Worm (Caenorhabditis elegans) whole organism, L1 larva: ENCODE data around the gene glod-4.

ENCODE experiments used
- C16A3.4 ChIP-seq: fragments of 150-350 bp; optimal IDR thresholded peaks from 2 replicates; lab custom pipeline; 2014; ENCODE audit warnings: missing biosample characterization, missing genetic modification characterization
- Y116A8C.19 ChIP-seq: sonication (generic microtip); optimal IDR thresholded peaks from 2 replicates; lab custom pipeline; 2016; ENCODE audit warnings: missing compliant biosample characterization, missing genetic modification characterization, borderline replicate concordance
- alr-1 ChIP-seq: fragments of 200-800 bp; sonication (Bioruptor generic); optimal IDR thresholded peaks from 2 replicates; lab custom pipeline; 2018; ENCODE audit warnings: borderline replicate concordance, mild to moderate bottlenecking, missing genetic modification characterization, missing compliant biosample characterization
- aly-2 ChIP-seq: fragments of 150-350 bp; optimal IDR thresholded peaks from 2 replicates; lab custom pipeline; 2014; ENCODE audit warnings: missing biosample characterization, missing genetic modification characterization
- blmp-1 ChIP-seq: fragments of 150-350 bp; optimal IDR thresholded peaks from 2 replicates; lab custom pipeline; 2014; ENCODE audit warnings: missing biosample characterization, missing genetic modification characterization
- ceh-63 ChIP-seq: fragments of 200-800 bp; sonication (Bioruptor generic); optimal IDR thresholded peaks from 2 replicates; lab custom pipeline; 2018; ENCODE audit warnings: mild to moderate bottlenecking, missing genetic modification characterization, missing compliant biosample characterization
- ceh-90 ChIP-seq: sonication (generic microtip); optimal IDR thresholded peaks from 2 replicates; lab custom pipeline; 2016; ENCODE audit warnings: missing genetic modification characterization, missing compliant biosample characterization
- ces-1 ChIP-seq: fragments of 150-350 bp; optimal IDR thresholded peaks from 2 replicates; lab custom pipeline; 2014; ENCODE audit warnings: missing biosample characterization, missing genetic modification reagents, missing genetic modification characterization
- dpl-1 ChIP-seq, 3 experiments: fragments of 150-350 bp in 2 of 3; sonication (generic microtip) in 1 of 3; optimal IDR thresholded peaks; 2 replicates each; lab custom pipeline; 2014 to 2017; ENCODE audit warnings: missing biosample characterization in 3 of 3, missing genetic modification characterization in 3 of 3, missing genetic modification reagents in 3 of 3
- dsc-1 ChIP-seq: sonication (generic microtip); optimal IDR thresholded peaks from 2 replicates; lab custom pipeline; 2016; ENCODE audit warnings: mild to moderate bottlenecking, missing genetic modification characterization, missing compliant biosample characterization
- efl-1 ChIP-seq, 4 experiments: fragments of 150-350 bp; optimal IDR thresholded peaks in 3 of 4; peaks in 1 of 4; 1 replicate in 1 of 4; 2 replicates in 3 of 4; lab custom pipeline; 2014; ENCODE audit warnings: missing biosample characterization in 2 of 4, missing genetic modification characterization in 2 of 4, missing genetic modification reagents in 2 of 4
- egl-13 ChIP-seq: sonication (generic microtip); optimal IDR thresholded peaks from 2 replicates; lab custom pipeline; 2016; ENCODE audit warnings: missing genotype, missing genetic modification reagents, missing genetic modification characterization, missing compliant biosample characterization
- elt-3 ChIP-seq, 6 experiments: fragments of 150-350 bp in 1 of 6; sonication (generic microtip); optimal IDR thresholded peaks; 2 replicates each; lab custom pipeline; 2017 to 2018; ENCODE audit warnings: missing biosample characterization in 6 of 6, missing genetic modification characterization in 6 of 6, inconsistent platforms in 1 of 6
- ets-5 ChIP-seq: fragments of 200-800 bp; sonication (Bioruptor generic); IDR thresholded peaks from 2 replicates; pipeline ENCODE4 v1.3.6; 2022; ENCODE audit warnings: missing genetic modification characterization, missing compliant biosample characterization
- fkh-10 ChIP-seq: sonication (generic microtip); optimal IDR thresholded peaks from 2 replicates; lab custom pipeline; 2017; ENCODE audit warnings: missing biosample characterization, missing genetic modification reagents, missing genetic modification characterization
- fos-1 ChIP-seq: fragments of 150-350 bp; optimal IDR thresholded peaks from 2 replicates; lab custom pipeline; 2014; ENCODE audit warnings: missing biosample characterization, missing genetic modification characterization
- hlh-17 ChIP-seq: fragments of 200-800 bp; sonication (Bioruptor generic); optimal IDR thresholded peaks from 2 replicates; lab custom pipeline; 2018; ENCODE audit warnings: missing genetic modification characterization, mild to moderate bottlenecking, missing compliant biosample characterization, moderate library complexity, borderline replicate concordance
- jun-1 ChIP-seq: fragments of 150-350 bp; optimal IDR thresholded peaks from 2 replicates; lab custom pipeline; 2014; ENCODE audit warnings: missing biosample characterization, missing genetic modification reagents, missing genetic modification characterization
- lin-13 ChIP-seq: fragments of 150-350 bp; optimal IDR thresholded peaks from 2 replicates; lab custom pipeline; 2014; ENCODE audit warnings: missing biosample characterization, missing genetic modification reagents, missing genetic modification characterization
- lin-14 ChIP-seq: fragments of 200-800 bp; sonication (Bioruptor generic); optimal IDR thresholded peaks from 2 replicates; lab custom pipeline; 2018; ENCODE audit warnings: mild to moderate bottlenecking, missing genetic modification characterization, moderate library complexity, missing compliant biosample characterization
- lin-35 ChIP-seq, 2 experiments: fragments of 150-350 bp; optimal IDR thresholded peaks; 2 replicates each; lab custom pipeline; 2014; ENCODE audit warnings: missing biosample characterization in 2 of 2, missing genetic modification characterization in 2 of 2, missing genetic modification reagents in 2 of 2
- lin-39 ChIP-seq: fragments of 150-350 bp; optimal IDR thresholded peaks from 2 replicates; lab custom pipeline; 2014; ENCODE audit warnings: missing biosample characterization, missing genetic modification reagents, missing genetic modification characterization
- lir-3 ChIP-seq: sonication (generic microtip); optimal IDR thresholded peaks from 2 replicates; lab custom pipeline; 2016; ENCODE audit warnings: mild to moderate bottlenecking, missing genetic modification characterization, moderate library complexity, missing compliant biosample characterization; ENCODE audit not compliant: poor library complexity
- mab-9 ChIP-seq: fragments of 200-800 bp; sonication (Bioruptor generic); IDR thresholded peaks from 2 replicates; pipeline ENCODE4 v1.3.6; 2022; ENCODE audit warnings: missing genetic modification reagents, missing genetic modification characterization, missing compliant biosample characterization
- mdl-1 ChIP-seq, 2 experiments: fragments of 150-350 bp; optimal IDR thresholded peaks; 2 replicates each; lab custom pipeline; 2014 to 2017; ENCODE audit warnings: missing biosample characterization in 2 of 2, missing genetic modification characterization in 2 of 2, inconsistent platforms in 1 of 2
- nhr-11 ChIP-seq: fragments of 150-350 bp; optimal IDR thresholded peaks from 2 replicates; lab custom pipeline; 2014; ENCODE audit warnings: missing biosample characterization, missing genetic modification characterization
- nhr-20 ChIP-seq: sonication (generic microtip); optimal IDR thresholded peaks from 2 replicates; lab custom pipeline; 2016; ENCODE audit warnings: mild to moderate bottlenecking, missing genetic modification characterization, missing compliant biosample characterization
- nhr-28 ChIP-seq: fragments of 150-350 bp; optimal IDR thresholded peaks from 2 replicates; lab custom pipeline; 2014; ENCODE audit warnings: missing biosample characterization, missing genetic modification characterization
- nhr-47 ChIP-seq: sonication (generic microtip); optimal IDR thresholded peaks from 2 replicates; lab custom pipeline; 2016; ENCODE audit warnings: mild to moderate bottlenecking, missing genetic modification characterization, moderate library complexity, missing compliant biosample characterization
- nhr-71 ChIP-seq: sonication (generic microtip); optimal IDR thresholded peaks from 2 replicates; lab custom pipeline; 2016; ENCODE audit warnings: mild to moderate bottlenecking, missing genetic modification characterization, moderate library complexity, missing compliant biosample characterization
- nhr-77 ChIP-seq: fragments of 150-350 bp; optimal IDR thresholded peaks from 2 replicates; lab custom pipeline; 2014; ENCODE audit warnings: missing biosample characterization, missing genetic modification characterization
- nhr-85 ChIP-seq: sonication (generic microtip); peaks from one replicate; lab custom pipeline; 2016; ENCODE audit warnings: missing genetic modification characterization, inconsistent platforms, missing compliant biosample characterization
- pag-3 ChIP-seq: sonication (generic microtip); optimal IDR thresholded peaks from 2 replicates; lab custom pipeline; 2017; ENCODE audit warnings: missing genetic modification characterization, mild to moderate bottlenecking, missing compliant biosample characterization, antibody characterized with exemption, borderline replicate concordance; ENCODE audit not compliant: insufficient read depth
- pqm-1 ChIP-seq: sonication (generic microtip); optimal IDR thresholded peaks from 3 replicates; lab custom pipeline; 2017; ENCODE audit warnings: missing biosample characterization, missing genetic modification characterization
- rnt-1 ChIP-seq: sonication (generic microtip); optimal IDR thresholded peaks from 2 replicates; lab custom pipeline; 2016; ENCODE audit warnings: mild to moderate bottlenecking, missing genetic modification characterization, moderate library complexity, missing compliant biosample characterization
- skn-1 ChIP-seq: fragments of 150-350 bp; optimal IDR thresholded peaks from 2 replicates; lab custom pipeline; 2014; ENCODE audit warnings: missing biosample characterization, missing genetic modification characterization
- snu-23 ChIP-seq: sonication (generic microtip); optimal IDR thresholded peaks from 2 replicates; lab custom pipeline; 2016; ENCODE audit warnings: missing genetic modification characterization, missing compliant biosample characterization
- sox-4 ChIP-seq: sonication (generic microtip); optimal IDR thresholded peaks from 2 replicates; lab custom pipeline; 2016; ENCODE audit warnings: missing genetic modification characterization, missing compliant biosample characterization
- sptf-1 ChIP-seq: fragments of 150-350 bp; optimal IDR thresholded peaks from 2 replicates; lab custom pipeline; 2014; ENCODE audit warnings: missing biosample characterization, missing genetic modification characterization
- sup-37 ChIP-seq: fragments of 200-800 bp; sonication (Bioruptor generic); optimal IDR thresholded peaks from 2 replicates; lab custom pipeline; 2018; ENCODE audit warnings: mild to moderate bottlenecking, missing genetic modification characterization, missing compliant biosample characterization
- tbx-2 ChIP-seq: sonication (generic microtip); optimal IDR thresholded peaks from 2 replicates; lab custom pipeline; 2016; ENCODE audit warnings: missing genetic modification characterization, missing compliant biosample characterization
- tlp-1 ChIP-seq: fragments of 150-350 bp; optimal IDR thresholded peaks from 2 replicates; lab custom pipeline; 2014; ENCODE audit warnings: missing biosample characterization, missing genetic modification characterization
- unc-130 ChIP-seq: fragments of 150-350 bp; optimal IDR thresholded peaks from 2 replicates; lab custom pipeline; 2017; ENCODE audit warnings: missing biosample characterization, missing genetic modification characterization, inconsistent platforms
- unc-30 ChIP-seq: sonication (generic microtip); optimal IDR thresholded peaks from 2 replicates; lab custom pipeline; 2017; ENCODE audit warnings: missing biosample characterization, missing genetic modification characterization
- unc-62 ChIP-seq: fragments of 150-350 bp; optimal IDR thresholded peaks from 2 replicates; lab custom pipeline; 2014; ENCODE audit warnings: missing biosample characterization, missing genetic modification reagents, missing genetic modification characterization
- vab-15 ChIP-seq: sonication (generic microtip); optimal IDR thresholded peaks from 2 replicates; lab custom pipeline; 2017; ENCODE audit warnings: missing genotype, mild to moderate bottlenecking, missing genetic modification characterization, missing compliant biosample characterization
- xbp-1 ChIP-seq: sonication (generic microtip); optimal IDR thresholded peaks from 2 replicates; lab custom pipeline; 2016; ENCODE audit warnings: missing genetic modification characterization, missing compliant biosample characterization
- zag-1 ChIP-seq: fragments of 150-350 bp; optimal IDR thresholded peaks from 2 replicates; lab custom pipeline; 2014; ENCODE audit warnings: missing biosample characterization, missing genetic modification characterization
- zip-4 ChIP-seq: fragments of 200-800 bp; sonication (Bioruptor generic); optimal IDR thresholded peaks from 2 replicates; lab custom pipeline; 2018; ENCODE audit warnings: mild to moderate bottlenecking, missing genetic modification characterization, moderate library complexity, missing compliant biosample characterization
- ztf-11 ChIP-seq, 2 experiments: sonication (generic microtip); optimal IDR thresholded peaks; 2 replicates each; lab custom pipeline; 2016 to 2017; ENCODE audit warnings: missing genetic modification characterization in 2 of 2, missing biosample characterization in 1 of 2, missing compliant biosample characterization in 1 of 2
- ztf-4 ChIP-seq: fragments of 150-350 bp; optimal IDR thresholded peaks from 2 replicates; lab custom pipeline; 2014; ENCODE audit warnings: missing biosample characterization, missing genetic modification characterization

Gene glod-4

ce11 chrIII:4196301-4196987 lies 43.0 kb downstream of the glod-4 start:
- TF ChIP-seq vab-15 (tag; lab: Kevin White, UChicago): no peak
- TF ChIP-seq dsc-1 (tag; lab: Kevin White, UChicago): peak; percentile 40
- TF ChIP-seq fos-1 (tag; lab: Kevin White, UChicago): peak; percentile 3
- TF ChIP-seq unc-130 (tag; lab: Kevin White, UChicago): no peak
- TF ChIP-seq unc-30 (tag; lab: Kevin White, UChicago): no peak
- TF ChIP-seq egl-13 (tag; lab: Kevin White, UChicago): peak; percentile 24
- no peak for TF ChIP-seq pqm-1
- TF ChIP-seq sup-37: no peak
- peak; percentile 65 for TF ChIP-seq tbx-2 (tag; lab: Kevin White, UChicago)
- no peak for TF ChIP-seq sptf-1 (tag; lab: Kevin White, UChicago)
- peak; percentile 92 for TF ChIP-seq rnt-1 (tag; lab: Kevin White, UChicago)
- no peak for TF ChIP-seq ztf-4
- peak; percentile 50 for TF ChIP-seq nhr-20 (tag; lab: Kevin White, UChicago)
- no peak for TF ChIP-seq xbp-1
- peak in 1 of 2 experiments; percentile 58 for TF ChIP-seq ztf-11 (tag; optimal IDR thresholded peaks at IDR 0.05; lab: Kevin White, UChicago)
- TF ChIP-seq ets-5 (GFP tag; lab: Robert Waterston, UW): no peak
- no peak for TF ChIP-seq unc-62
- peak; percentile 66 for TF ChIP-seq nhr-47 (tag; lab: Kevin White, UChicago)
- TF ChIP-seq elt-3 (tag; optimal IDR thresholded peaks at IDR 0.05; lab: Kevin White, UChicago): no peak
- TF ChIP-seq zip-4 (GFP tag; lab: Kevin White, UChicago): peak; percentile 15
- no peak for TF ChIP-seq lin-13 (GFP tag; lab: Kevin White, UChicago)
- TF ChIP-seq mdl-1 (tag; optimal IDR thresholded peaks at IDR 0.05; lab: Kevin White, UChicago): peak; percentile 63 to 90
- no peak for TF ChIP-seq Y116A8C.19 (tag; lab: Kevin White, UChicago)
- TF ChIP-seq lin-39 (tag; lab: Kevin White, UChicago): no peak
- peak; percentile 75 for TF ChIP-seq skn-1 (tag; lab: Kevin White, UChicago)
- TF ChIP-seq hlh-17 (GFP tag; lab: Kevin White, UChicago): no peak
- peak; percentile 76 for TF ChIP-seq nhr-85 (tag; lab: Kevin White, UChicago)
- no peak for TF ChIP-seq alr-1 (tag; lab: Kevin White, UChicago)
- peak; percentile 83 for TF ChIP-seq lin-14
- no peak for TF ChIP-seq tlp-1 (tag; lab: Kevin White, UChicago)
- peak; percentile 15 for TF ChIP-seq sox-4 (tag; lab: Kevin White, UChicago)
- TF ChIP-seq nhr-28: no peak
- peak; percentile 67 to 74 for TF ChIP-seq efl-1 (optimal IDR thresholded peaks at IDR 0.05; lab: Kevin White, UChicago)
- peak; percentile 56 to 94 for TF ChIP-seq efl-1 (GFP tag; optimal IDR thresholded peaks at IDR 0.05 in 1 of 2; lab: Kevin White, UChicago)
- TF ChIP-seq jun-1 (tag; lab: Kevin White, UChicago): no peak
- TF ChIP-seq C16A3.4 (tag; lab: Kevin White, UChicago): peak; percentile 21
- no peak for TF ChIP-seq aly-2 (tag; lab: Kevin White, UChicago)
- TF ChIP-seq lin-35 (GFP tag; optimal IDR thresholded peaks at IDR 0.05; lab: Kevin White, UChicago): peak in 1 of 2 experiments; percentile 69
- TF ChIP-seq dpl-1 (GFP tag; optimal IDR thresholded peaks at IDR 0.05; lab: Kevin White, UChicago): peak; percentile 47 to 71 (median 47)
- no peak for TF ChIP-seq blmp-1 (tag; lab: Kevin White, UChicago)
- peak; percentile 84 for TF ChIP-seq nhr-71
- TF ChIP-seq nhr-77: peak; percentile 2
- TF ChIP-seq fkh-10: peak; percentile 42
- TF ChIP-seq zag-1 (tag; lab: Kevin White, UChicago): no peak
- TF ChIP-seq pag-3 (tag; lab: Kevin White, UChicago): no peak
- TF ChIP-seq snu-23 (GFP tag; lab: Kevin White, UChicago): peak; percentile 60
- no peak for TF ChIP-seq ces-1 (GFP tag; lab: Kevin White, UChicago)
- peak; percentile 88 for TF ChIP-seq lir-3 (tag; lab: Kevin White, UChicago)
- TF ChIP-seq mab-9 (GFP tag; lab: Robert Waterston, UW): no peak
- no peak for TF ChIP-seq ceh-63 (GFP tag; lab: Kevin White, UChicago)
- TF ChIP-seq ceh-90 (tag; lab: Kevin White, UChicago): peak; percentile 82
- TF ChIP-seq nhr-11 (tag; lab: Kevin White, UChicago): no peak
